Worm (Caenorhabditis elegans): ENCODE measurements around the gene cdl-1.

- no peak for TF ChIP-seq ztf-11 (tag; optimal IDR thresholded peaks at IDR 0.05)
- no peak for TF ChIP-seq nhr-43 (tag; optimal IDR thresholded peaks at IDR 0.05; ENCODE audit: poor library complexity, severe bottlenecking)
- TF ChIP-seq unc-62 (GFP tag; optimal IDR thresholded peaks at IDR 0.05): no peak
Measured at ce11 chrII:10829081-10829480, 43.8 kb downstream of the cdl-1 start, which contains the start of gene VM106R.1.
